Fruit fly (Drosophila melanogaster) whole organism, embryonic: ENCODE measurements around the gene stops.
A peak's percentile ranks its signal among the peaks of the same experiment; 100 is the strongest.

ENCODE experiments used
- C15 ChIP-seq: fragments of 200-800 bp; sonication (Bioruptor generic); IDR thresholded peaks from 3 replicates; pipeline ENCODE4 v1.3.6; 2022; ENCODE audit warnings: missing biosample characterization, missing genetic modification characterization
- CG10147 ChIP-seq: fragments of 200-800 bp; sonication (Bioruptor generic); optimal IDR thresholded peaks from 2 replicates; lab custom pipeline; 2019; ENCODE audit warnings: missing biosample characterization, mild to moderate bottlenecking, missing genetic modification characterization, moderate library complexity
- CG10321 ChIP-seq: fragments of 200-800 bp; sonication (Bioruptor generic); IDR thresholded peaks from 2 replicates; pipeline ENCODE4 v1.3.6; 2022; ENCODE audit warnings: missing biosample characterization, missing genetic modification characterization
- CG10959 ChIP-seq: fragments of 200-800 bp; sonication (Bioruptor generic); IDR thresholded peaks from 2 replicates; pipeline ENCODE4 v1.3.6; 2022; ENCODE audit warnings: missing biosample characterization, missing genetic modification characterization
- CG12104 ChIP-seq: fragments of 200-800 bp; sonication (Bioruptor generic); optimal IDR thresholded peaks from 3 replicates; lab custom pipeline; 2016; ENCODE audit warnings: missing biosample characterization, missing genetic modification characterization
- CG12299 ChIP-seq: fragments of 200-800 bp; sonication (Bioruptor generic); optimal IDR thresholded peaks from 2 replicates; lab custom pipeline; 2018; ENCODE audit warnings: missing biosample characterization, mild to moderate bottlenecking, missing genetic modification characterization
- CG15514 ChIP-seq: fragments of 200-800 bp; sonication (Bioruptor generic); optimal IDR thresholded peaks from 3 replicates; lab custom pipeline; 2017; ENCODE audit warnings: missing biosample characterization, missing genetic modification characterization, mild to moderate bottlenecking, moderate library complexity, missing genetic modification reagents
- CG18262 ChIP-seq: fragments of 200-800 bp; optimal IDR thresholded peaks from 3 replicates; lab custom pipeline; 2019; ENCODE audit warnings: missing biosample characterization, mild to moderate bottlenecking, missing genetic modification characterization, moderate library complexity
- CG31365 ChIP-seq: fragments of 200-800 bp; sonication (Bioruptor generic); optimal IDR thresholded peaks from 2 replicates; lab custom pipeline; 2018; ENCODE audit warnings: missing biosample characterization, mild to moderate bottlenecking, missing genetic modification characterization
- CG31388 ChIP-seq: fragments of 200-800 bp; sonication (Bioruptor generic); optimal IDR thresholded peaks from 2 replicates; lab custom pipeline; 2016; ENCODE audit warnings: missing biosample characterization, missing genetic modification characterization
- CG3163 ChIP-seq: fragments of 200-800 bp; sonication (Bioruptor generic); optimal IDR thresholded peaks from 3 replicates; lab custom pipeline; 2016; ENCODE audit warnings: missing biosample characterization, missing genetic modification characterization
- CG33213 ChIP-seq: fragments of 200-800 bp; sonication (Bioruptor generic); optimal IDR thresholded peaks from 3 replicates; lab custom pipeline; 2016; ENCODE audit warnings: missing biosample characterization, missing genetic modification characterization
- CG34422 ChIP-seq: fragments of 200-800 bp; sonication (Bioruptor generic); IDR thresholded peaks from 3 replicates; pipeline ENCODE4 v1.3.6; 2022; ENCODE audit warnings: missing biosample characterization, missing genetic modification characterization
- CG5245 ChIP-seq: fragments of 200-800 bp; sonication (Bioruptor generic); optimal IDR thresholded peaks from 3 replicates; lab custom pipeline; 2016; ENCODE audit warnings: missing biosample characterization, missing genetic modification characterization
- CG6791 ChIP-seq: fragments of 200-800 bp; sonication (Bioruptor generic); IDR thresholded peaks from 3 replicates; pipeline ENCODE4 v1.3.6; 2022; ENCODE audit warnings: missing biosample characterization, missing genetic modification characterization; ENCODE audit not compliant: partially characterized antibody
- CG9215 ChIP-seq: fragments of 200-800 bp; sonication (Bioruptor generic); IDR thresholded peaks from 2 replicates; pipeline ENCODE4 v1.3.6; 2022; ENCODE audit warnings: missing biosample characterization, missing genetic modification characterization
- CG9876 ChIP-seq: fragments of 200-800 bp; sonication (Bioruptor generic); optimal IDR thresholded peaks from 2 replicates; lab custom pipeline; 2016; ENCODE audit warnings: missing biosample characterization, missing genetic modification characterization
- Dek ChIP-seq: fragments of 200-800 bp; sonication (Bioruptor generic); optimal IDR thresholded peaks from 3 replicates; lab custom pipeline; 2019; ENCODE audit warnings: missing biosample characterization, mild to moderate bottlenecking, missing genetic modification characterization, moderate library complexity
- HmgD ChIP-seq: fragments of 200-800 bp; sonication (Bioruptor generic); optimal IDR thresholded peaks from 3 replicates; lab custom pipeline; 2016; ENCODE audit warnings: missing biosample characterization, missing genetic modification characterization
- HmgZ ChIP-seq: fragments of 200-800 bp; sonication (Bioruptor generic); optimal IDR thresholded peaks from 2 replicates; lab custom pipeline; 2018; ENCODE audit warnings: missing biosample characterization, mild to moderate bottlenecking, missing genetic modification characterization
- Hmr ChIP-seq: fragments of 200-800 bp; sonication (Bioruptor generic); optimal IDR thresholded peaks from 3 replicates; lab custom pipeline; 2017; ENCODE audit warnings: mild to moderate bottlenecking, missing biosample characterization, missing genetic modification reagents, missing genetic modification characterization
- NC2α ChIP-seq: fragments of 200-800 bp; sonication (Bioruptor generic); optimal IDR thresholded peaks from 2 replicates; lab custom pipeline; 2016; ENCODE audit warnings: missing biosample characterization, missing genetic modification characterization
- Nf-YA ChIP-seq: fragments of 200-800 bp; sonication (Bioruptor generic); IDR thresholded peaks from 2 replicates; pipeline ENCODE4 v1.3.6; 2022; ENCODE audit warnings: missing biosample characterization, missing genetic modification characterization
- Sox102F ChIP-seq: fragments of 200-800 bp; sonication (Bioruptor generic); optimal IDR thresholded peaks from 2 replicates; lab custom pipeline; 2018; ENCODE audit warnings: missing biosample characterization, mild to moderate bottlenecking, missing genetic modification characterization, moderate library complexity
- Trl ChIP-seq, 3 experiments: fragments of >200 bp in 2 of 3; fragments of 200-800 bp in 1 of 3; sonication (Bioruptor generic) in 1 of 3; optimal IDR thresholded peaks; 2 replicates in 1 of 3; 3 replicates in 2 of 3; lab custom pipeline; 2016 to 2017; ENCODE audit warnings: missing biosample characterization in 1 of 3, missing genetic modification characterization in 1 of 3
- abd-A ChIP-seq: fragments of 200-800 bp; sonication (Bioruptor generic); optimal IDR thresholded peaks from 3 replicates; lab custom pipeline; 2019; ENCODE audit warnings: missing biosample characterization, mild to moderate bottlenecking, missing genetic modification characterization, moderate library complexity
- al ChIP-seq: fragments of 200-800 bp; sonication (Bioruptor generic); IDR thresholded peaks from 2 replicates; pipeline ENCODE4 v1.3.6; 2022; ENCODE audit warnings: missing biosample characterization, missing genetic modification characterization
- chif ChIP-seq, 2 experiments: fragments of 200-800 bp; sonication (Bioruptor generic); optimal IDR thresholded peaks; 3 replicates each; lab custom pipeline; 2016; ENCODE audit warnings: missing biosample characterization in 2 of 2, missing genetic modification characterization in 2 of 2
- chm ChIP-seq: fragments of 200-800 bp; sonication (Bioruptor generic); IDR thresholded peaks from 2 replicates; pipeline ENCODE4 v1.3.6; 2022; ENCODE audit warnings: missing biosample characterization, missing genetic modification characterization
- dati ChIP-seq: fragments of 200-800 bp; sonication (Bioruptor generic); IDR thresholded peaks from 2 replicates; pipeline ENCODE4 v1.3.6; 2022; ENCODE audit warnings: missing biosample characterization, missing genetic modification characterization
- en ChIP-seq: fragments of 200-800 bp; sonication (Bioruptor generic); optimal IDR thresholded peaks from 2 replicates; lab custom pipeline; 2016; ENCODE audit warnings: missing biosample characterization, missing genetic modification characterization
- fd102C ChIP-seq: fragments of 200-800 bp; sonication (Bioruptor generic); optimal IDR thresholded peaks from 2 replicates; lab custom pipeline; 2018; ENCODE audit warnings: missing biosample characterization, mild to moderate bottlenecking, missing genetic modification characterization, moderate library complexity
- gce ChIP-seq: fragments of 200-800 bp; sonication (Bioruptor generic); IDR thresholded peaks from 3 replicates; pipeline ENCODE4 v1.3.6; 2022; ENCODE audit warnings: missing biosample characterization, missing genetic modification characterization
- hth ChIP-seq: fragments of >200 bp; optimal IDR thresholded peaks from 2 replicates; lab custom pipeline; 2017; ENCODE audit warnings: inconsistent platforms
- inv ChIP-seq: fragments of 200-800 bp; sonication (Bioruptor generic); IDR thresholded peaks from 2 replicates; pipeline ENCODE4 v1.3.6; 2022; ENCODE audit warnings: missing biosample characterization, missing genetic modification characterization; ENCODE audit not compliant: partially characterized antibody
- lbe ChIP-seq: fragments of 200-800 bp; sonication (Bioruptor generic); optimal IDR thresholded peaks from 2 replicates; lab custom pipeline; 2016; ENCODE audit warnings: missing biosample characterization, mild to moderate bottlenecking, missing genetic modification characterization
- nom ChIP-seq: fragments of 200-800 bp; sonication (Bioruptor generic); optimal IDR thresholded peaks from 2 replicates; lab custom pipeline; 2017; ENCODE audit warnings: missing biosample characterization, missing genetic modification characterization, mild to moderate bottlenecking, moderate library complexity, missing genetic modification reagents
- onecut ChIP-seq: fragments of 200-800 bp; sonication (Bioruptor generic); IDR thresholded peaks from 2 replicates; pipeline ENCODE4 v1.3.6; 2022; ENCODE audit warnings: missing biosample characterization, missing genetic modification characterization
- prd ChIP-seq, 3 experiments: fragments of >200 bp in 2 of 3; fragments of 200-800 bp in 1 of 3; sonication (Bioruptor generic) in 1 of 3; optimal IDR thresholded peaks in 2 of 3; IDR thresholded peaks in 1 of 3; 2 replicates in 2 of 3; 3 replicates in 1 of 3; pipeline versions ENCODE4 v1.3.6 to Lab custom; 2017 to 2022; ENCODE audit warnings: missing biosample characterization in 1 of 3, missing genetic modification characterization in 1 of 3
- schlank ChIP-seq: fragments of 200-800 bp; sonication (Bioruptor generic); optimal IDR thresholded peaks from 2 replicates; lab custom pipeline; 2018; ENCODE audit warnings: missing biosample characterization, mild to moderate bottlenecking, missing genetic modification characterization
- sqz ChIP-seq: fragments of 200-800 bp; sonication (Bioruptor generic); optimal IDR thresholded peaks from 3 replicates; lab custom pipeline; 2018; ENCODE audit warnings: missing biosample characterization, mild to moderate bottlenecking, missing genetic modification characterization
- tio ChIP-seq: fragments of 200-800 bp; sonication (Bioruptor generic); optimal IDR thresholded peaks from 2 replicates; lab custom pipeline; 2017; ENCODE audit warnings: missing biosample characterization, missing genetic modification characterization, inconsistent platforms
- tna ChIP-seq: fragments of 200-800 bp; sonication (Bioruptor generic); IDR thresholded peaks from 2 replicates; pipeline ENCODE4 v1.3.6; 2022; ENCODE audit warnings: missing biosample characterization, missing genetic modification characterization; ENCODE audit not compliant: partially characterized antibody
- tup ChIP-seq: fragments of 200-800 bp; sonication (Bioruptor generic); optimal IDR thresholded peaks from 2 replicates; lab custom pipeline; 2016; ENCODE audit warnings: missing biosample characterization, mild to moderate bottlenecking, missing genetic modification characterization, moderate library complexity
- wdn ChIP-seq: fragments of 200-800 bp; sonication (Bioruptor generic); IDR thresholded peaks from 2 replicates; pipeline ENCODE4 v1.3.6; 2022; ENCODE audit warnings: missing biosample characterization, missing genetic modification characterization

Gene stops

DNA sequence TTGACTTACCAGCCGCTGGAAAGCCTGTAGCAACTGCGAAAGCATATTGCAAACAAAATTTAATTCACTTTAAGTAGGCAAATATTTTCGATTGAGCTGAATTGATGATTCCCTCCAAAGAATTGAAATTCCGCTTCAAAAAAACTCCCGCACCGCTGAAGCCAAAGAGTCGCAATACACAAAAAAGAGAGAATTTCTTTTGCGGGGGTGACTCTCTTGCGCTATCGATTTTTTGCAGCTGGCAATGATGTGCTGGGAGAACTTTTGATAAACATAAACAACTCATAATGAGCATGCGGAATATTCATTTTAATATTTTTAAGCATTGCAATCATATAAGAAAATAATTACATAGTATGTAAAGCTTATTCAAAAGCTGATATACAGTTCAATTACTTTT is 477 bp downstream of the stops start:
- peak in 1 of 2 experiments; percentile 52 for TF ChIP-seq Trl (optimal IDR thresholded peaks at IDR 0.05; lab: Kevin White, UChicago)
- TF ChIP-seq Trl (GFP tag; optimal IDR thresholded peaks at IDR 0.05; lab: Kevin White, UChicago), result no peak
- TF ChIP-seq onecut (GFP tag; lab: Robert Waterston, UW), result peak; percentile 91
- TF ChIP-seq CG12104 (GFP tag; lab: Kevin White, UChicago), result no peak
- 0 out of 3 replicates have a peak, but pooled peaks have one; percentile 3 for TF ChIP-seq CG34422 (GFP tag; lab: Robert Waterston, UW)
- no peak for TF ChIP-seq CG6791 (GFP tag; lab: Robert Waterston, UW)
- TF ChIP-seq CG3163 (GFP tag; lab: Kevin White, UChicago), result peak; percentile 63
- peak; percentile 55; the same call in 1 of the 2 replicates for TF ChIP-seq CG9215 (GFP tag; lab: Robert Waterston, UW)

DNA sequence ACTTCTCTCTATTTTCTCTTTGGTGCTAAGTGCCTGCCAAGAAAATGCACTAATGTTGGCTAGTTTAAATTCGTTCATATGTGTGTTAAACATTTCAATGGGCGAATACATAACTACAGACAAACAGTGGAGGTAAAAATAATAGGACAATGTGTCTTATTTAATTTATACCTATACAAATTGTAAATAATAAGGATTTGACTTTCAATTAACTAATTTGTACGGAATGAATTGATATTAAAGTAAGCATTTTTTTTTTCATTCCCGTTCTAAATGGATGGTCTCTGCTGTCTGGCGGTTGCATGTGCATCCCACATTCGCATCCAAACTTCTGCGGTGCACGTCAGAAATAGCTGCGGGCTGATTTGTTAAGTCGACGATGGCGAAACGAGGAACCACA is 22.0 kb downstream of the stops start:
- TF ChIP-seq Sox102F (GFP tag; lab: Kevin White, UChicago) (peak; percentile 13), nom (GFP tag; lab: Kevin White, UChicago) (no peak), prd (optimal IDR thresholded peaks at IDR 0.05; lab: Kevin White, UChicago) (no peak), prd (GFP tag; IDR thresholded peaks at IDR 0.05; lab: Robert Waterston, UW) (0 out of 3 replicates have a peak, but pooled peaks have one; percentile 15)
- TF ChIP-seq, all 482 proteins: peak for 2

DNA sequence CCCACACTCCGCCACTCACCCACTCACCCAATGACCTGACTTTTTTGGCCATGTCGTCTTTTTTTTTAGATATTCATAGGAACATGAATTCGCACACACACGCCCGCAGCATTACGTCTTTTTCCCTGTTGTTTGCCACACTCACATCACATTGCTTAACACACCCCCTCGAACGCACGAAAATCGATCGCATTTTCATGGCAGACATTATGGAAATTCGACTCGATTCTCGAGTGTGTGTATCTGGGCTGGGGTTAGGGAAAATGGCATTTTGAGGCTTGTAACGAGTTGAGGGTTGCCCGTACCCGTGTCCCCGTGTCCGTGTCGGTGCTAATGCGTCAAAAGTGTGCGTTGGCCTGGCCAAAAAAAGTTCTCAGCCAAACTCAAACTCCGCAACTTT is 27.2 kb downstream of the stops start:
- TF ChIP-seq lbe (GFP tag; lab: Kevin White, UChicago) (no peak), chm (GFP tag; lab: Robert Waterston, UW) (no peak), abd-A (tag; lab: Kevin White, UChicago) (peak; percentile 58), HmgZ (tag; lab: Kevin White, UChicago) (no peak), hth (no peak), CG33213 (GFP tag; lab: Kevin White, UChicago) (no peak), Dek (tag; lab: Kevin White, UChicago) (no peak), fd102C (GFP tag; lab: Kevin White, UChicago) (no peak), CG10147 (GFP tag; lab: Kevin White, UChicago) (no peak), onecut (GFP tag; lab: Robert Waterston, UW) (peak; percentile 80), CG31388 (GFP tag; lab: Kevin White, UChicago) (no peak)

DNA sequence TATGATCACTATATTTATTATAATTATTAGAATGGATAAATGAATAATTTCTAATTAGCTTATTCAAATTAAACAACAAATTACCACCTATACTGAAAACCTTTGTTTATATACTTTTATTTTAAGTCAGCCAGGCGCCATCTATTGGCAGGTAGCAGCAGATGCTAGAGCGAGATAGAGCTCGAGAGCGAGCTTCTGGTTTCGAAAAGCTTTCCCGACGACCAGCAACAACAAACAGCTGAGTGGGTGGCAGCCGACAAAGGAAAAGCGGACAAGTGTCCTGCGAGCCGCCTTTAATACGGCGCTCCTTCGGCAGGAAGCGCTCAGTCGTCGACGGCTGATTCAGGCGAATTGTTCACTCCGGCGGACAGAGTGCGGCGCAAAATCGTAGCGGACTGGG is 34.9 kb downstream of the stops start, which contains the start of gene Gycbeta100B:
Gene Gycbeta100B, plus strand, starts transcription at position 337 of the 400 bp plus-strand sequence.
- TF ChIP-seq CG18262 (tag; lab: Kevin White, UChicago) (no peak), CG12299 (tag; lab: Kevin White, UChicago) (peak; percentile 2), CG10959 (GFP tag; lab: Robert Waterston, UW) (no peak), CG9876 (GFP tag; lab: Kevin White, UChicago) (no peak), tup (GFP tag; lab: Kevin White, UChicago) (no peak), sqz (peak; percentile 8), inv (GFP tag; lab: Robert Waterston, UW) (no peak), CG5245 (GFP tag; lab: Kevin White, UChicago) (peak; percentile 66), C15 (GFP tag; lab: Robert Waterston, UW) (no peak), abd-A (tag; lab: Kevin White, UChicago) (no peak), en (GFP tag; lab: Kevin White, UChicago) (no peak), schlank (tag; lab: Kevin White, UChicago) (no peak), dati (GFP tag; lab: Robert Waterston, UW) (no peak), HmgD (GFP tag; lab: Kevin White, UChicago) (no peak), CG31365 (tag; lab: Kevin White, UChicago) (no peak), tio (GFP tag; lab: Kevin White, UChicago) (no peak), Nf-YA (0 out of 2 replicates have a peak, but pooled peaks have one; percentile 11), wdn (no peak), chif (GFP tag; optimal IDR thresholded peaks at IDR 0.05; lab: Kevin White, UChicago) (no peak), CG10321 (GFP tag; lab: Robert Waterston, UW) (no peak), tna (no peak), al (no peak), CG15514 (GFP tag; lab: Kevin White, UChicago) (peak; percentile 67), gce (GFP tag; lab: Robert Waterston, UW) (peak; percentile 69; the same call in 2 of the 3 replicates), NC2α (no peak), Hmr (peak; percentile 63)
